Fruit fly (Drosophila melanogaster) Kc167 (cell line): ENCODE measurements around the gene CG7031.

Source experiments
- Myc ChIP-seq: fragments of >200 bp; optimal IDR thresholded peaks from 2 replicates; lab custom pipeline; 2017; ENCODE audit warnings: missing external identifiers
- Sin3A ChIP-seq: fragments of >200 bp; optimal IDR thresholded peaks from 2 replicates; lab custom pipeline; 2018; ENCODE audit warnings: missing external identifiers
- h ChIP-seq: fragments of >200 bp; optimal IDR thresholded peaks from 3 replicates; lab custom pipeline; 2018; ENCODE audit warnings: missing external identifiers
- insv ChIP-seq: fragments of >200 bp; optimal IDR thresholded peaks from 3 replicates; lab custom pipeline; 2018; ENCODE audit warnings: missing external identifiers
- psq ChIP-seq: fragments of >200 bp; optimal IDR thresholded peaks from 2 replicates; lab custom pipeline; 2017; ENCODE audit warnings: missing external identifiers
- ttk ChIP-seq: sonication (Bioruptor generic); optimal IDR thresholded peaks from 2 replicates; lab custom pipeline; 2017; ENCODE audit warnings: missing external identifiers

CG7031 gene

dm6 chr3R:22833416-22833815 is 29.3 kb downstream of the CG7031 start:
- TF ChIP-seq insv (no peak), Myc (no peak), ttk (lab: Kevin White, UChicago) (no peak), Sin3A (no peak), h (lab: Kevin White, UChicago) (no peak), psq (lab: Kevin White, UChicago) (no peak)

- no peak for TF ChIP-seq insv
- no peak for TF ChIP-seq ttk (lab: Kevin White, UChicago)
- TF ChIP-seq Myc: no peak
- TF ChIP-seq Sin3A: no peak
- TF ChIP-seq psq (lab: Kevin White, UChicago): no peak
- TF ChIP-seq h (lab: Kevin White, UChicago): no peak
Observed at dm6 chr3R:22839257-22839656, 35.2 kb downstream of the CG7031 start.

- TF ChIP-seq insv: no peak
- TF ChIP-seq h (lab: Kevin White, UChicago): no peak
- TF ChIP-seq psq (lab: Kevin White, UChicago): no peak
- no peak for TF ChIP-seq Myc
- no peak for TF ChIP-seq ttk (lab: Kevin White, UChicago)
- TF ChIP-seq Sin3A: no peak
Observed at dm6 chr3R:22846202-22846601, 42.1 kb downstream of the CG7031 start, which contains the start of gene CG4704. CG4704 (minus strand) TSS chr3R:22846302.
